Worm (Caenorhabditis elegans) whole organism, midembryonic: ENCODE measurements around the gene gly-4.

Source experiments
- T22C8.4 ChIP-seq: fragments of 200-800 bp; sonication (Bioruptor generic); IDR thresholded peaks from 2 replicates; pipeline ENCODE4 v1.3.6; 2022; ENCODE audit warnings: missing genetic modification characterization, missing compliant biosample characterization
- cog-1 ChIP-seq: sonication (generic microtip); optimal IDR thresholded peaks from 2 replicates; lab custom pipeline; 2016; ENCODE audit warnings: missing genetic modification characterization, missing compliant biosample characterization
- flt-1 ChIP-seq: fragments of 200-800 bp; sonication (Bioruptor generic); IDR thresholded peaks from 2 replicates; pipeline ENCODE4 v1.3.6; 2022; ENCODE audit warnings: missing genetic modification characterization, missing compliant biosample characterization
- klf-2 ChIP-seq: fragments of 200-800 bp; sonication (Bioruptor generic); conservative IDR thresholded peaks from 2 replicates; pipeline ENCODE4 v1.3.6; 2022; ENCODE audit warnings: missing genetic modification reagents, missing genetic modification characterization, missing compliant biosample characterization
- ref-1 ChIP-seq: fragments of 200-800 bp; sonication (Bioruptor generic); conservative IDR thresholded peaks from 2 replicates; pipeline ENCODE4 v1.3.6; 2022; ENCODE audit warnings: missing genetic modification reagents, missing genetic modification characterization, missing compliant biosample characterization
- tab-1 ChIP-seq: fragments of 200-800 bp; sonication (Bioruptor generic); IDR thresholded peaks from 2 replicates; pipeline ENCODE4 v1.3.6; 2022; ENCODE audit warnings: missing genetic modification characterization, missing compliant biosample characterization
- ztf-29 ChIP-seq: fragments of 200-800 bp; sonication (Bioruptor generic); IDR thresholded peaks from 2 replicates; pipeline ENCODE4 v1.3.6; 2022; ENCODE audit warnings: missing genetic modification reagents, missing genetic modification characterization, missing compliant biosample characterization

- TF ChIP-seq flt-1 (no peak), T22C8.4 (GFP tag; lab: Robert Waterston, UW) (no peak), tab-1 (no peak), cog-1 (no peak), klf-2 (GFP tag; lab: Robert Waterston, UW) (no peak), ztf-29 (GFP tag; lab: Robert Waterston, UW) (no peak), ref-1 (GFP tag; lab: Robert Waterston, UW) (no peak)
Observed at ce11 chrV:19856933-19857332, 38.2 kb downstream of the gly-4 start.
